Worm (Caenorhabditis elegans): Measurements from ENCODE around the gene C01G6.2.
A peak's percentile ranks its signal among the peaks of the same experiment; 100 is the strongest.

DNA sequence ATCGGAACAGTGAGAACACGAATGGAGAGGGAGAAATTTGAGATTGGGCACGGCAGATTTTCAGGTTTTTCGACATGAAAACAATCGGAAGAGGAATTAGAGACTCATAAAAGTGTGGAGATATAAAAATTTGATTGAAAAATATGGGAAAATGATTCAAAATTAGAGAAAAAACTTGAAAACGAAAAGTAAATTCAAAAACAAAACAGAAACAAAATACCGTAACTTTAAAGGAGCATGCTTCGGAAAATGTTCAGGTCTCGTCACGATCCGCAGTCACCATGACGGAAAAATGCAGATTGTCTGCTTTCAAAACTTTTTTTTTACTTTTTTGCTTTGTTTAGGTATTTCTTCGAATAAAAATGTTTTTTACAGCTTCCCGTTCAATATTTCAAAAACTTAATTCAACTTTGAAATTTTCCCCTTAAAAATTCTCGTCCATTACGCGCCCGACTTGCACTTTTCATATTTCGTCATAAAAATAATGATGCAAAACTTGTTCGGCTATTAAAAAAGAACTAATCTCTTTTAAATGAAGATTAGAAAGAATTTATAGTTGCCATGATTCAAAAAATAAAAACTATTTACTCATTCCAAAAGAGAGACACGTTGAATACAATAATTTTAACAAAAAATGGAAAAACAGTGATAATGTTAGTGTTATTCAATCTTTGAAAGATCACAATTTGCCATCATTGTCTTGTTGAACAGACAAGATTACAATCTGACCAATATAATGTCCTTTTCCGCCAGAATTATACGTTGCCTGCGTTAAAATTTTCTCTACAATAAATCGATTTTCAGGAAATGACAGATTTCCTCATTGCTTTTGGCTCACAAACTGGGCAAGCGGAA is 18.5 kb downstream of the C01G6.2 start, which contains the start of gene mtrr-1:
- no peak for TF ChIP-seq jun-1 (tag; optimal IDR thresholded peaks at IDR 0.05)
- peak; percentile 58 for TF ChIP-seq ama-1 (optimal IDR thresholded peaks at IDR 0.05)
- no peak for TF ChIP-seq dpl-1 (GFP tag; optimal IDR thresholded peaks at IDR 0.05)
- no peak for TF ChIP-seq zag-1 (tag; optimal IDR thresholded peaks at IDR 0.05)
- TF ChIP-seq lin-39 (tag; optimal IDR thresholded peaks at IDR 0.05): no peak
- no peak for TF ChIP-seq nhr-10 (tag; optimal IDR thresholded peaks at IDR 0.05)
- TF ChIP-seq mxl-2 (GFP tag; conservative IDR thresholded peaks at IDR 0.05): no peak
- no peak for TF ChIP-seq unc-130 (GFP tag; optimal IDR thresholded peaks at IDR 0.05)
- TF ChIP-seq unc-39 (tag; optimal IDR thresholded peaks at IDR 0.05): no peak
